Worm (Caenorhabditis elegans): ENCODE measurements around the gene C06A1.7.

C06A1.7 gene

DNA sequence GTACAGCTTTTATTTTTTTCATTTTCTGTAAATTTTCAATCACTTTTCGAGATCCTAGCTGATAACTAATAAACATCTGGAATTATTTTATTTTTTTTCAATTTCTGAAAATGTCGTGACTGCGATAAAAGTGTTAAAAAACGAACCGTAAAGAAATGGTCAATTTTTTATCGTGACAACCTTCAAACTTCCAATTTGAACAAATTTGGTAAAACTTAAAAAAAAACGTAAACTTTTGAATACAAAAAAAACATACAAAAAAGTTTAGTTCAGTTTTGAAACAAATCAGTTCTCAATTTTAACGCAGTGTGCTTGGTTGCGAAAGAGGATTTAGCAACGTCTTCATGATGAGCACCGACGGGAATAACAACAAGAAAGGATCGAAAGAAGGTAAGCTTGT, 7.3 kb downstream of the C06A1.7 start, which contains the start of gene C06A1.3:
Gene C06A1.3, plus strand, starts transcription at position 301 of the 400 bp plus-strand sequence.
- TF ChIP-seq pes-1 (GFP tag; IDR thresholded peaks at IDR 0.05) (no peak), ets-7 (tag; optimal IDR thresholded peaks at IDR 0.05) (no peak), sea-1 (GFP tag; conservative IDR thresholded peaks at IDR 0.05) (no peak), hnd-1 (tag; optimal IDR thresholded peaks at IDR 0.05) (no peak), tbx-11 (GFP tag; IDR thresholded peaks at IDR 0.05) (no peak), hmbx-1 (tag; optimal IDR thresholded peaks at IDR 0.05) (no peak), F13C5.2 (tag; optimal IDR thresholded peaks at IDR 0.05) (no peak), tbx-37 (GFP tag; conservative IDR thresholded peaks at IDR 0.05) (no peak), ama-1 (optimal IDR thresholded peaks at IDR 0.05) (no peak), hmg-4 (GFP tag; optimal IDR thresholded peaks at IDR 0.05) (no peak), flt-1 (GFP tag; IDR thresholded peaks at IDR 0.05) (no peak), aly-1 (tag; optimal IDR thresholded peaks at IDR 0.05) (no peak), ceh-36 (tag; optimal IDR thresholded peaks at IDR 0.05) (no peak)

- TF ChIP-seq ceh-13 (GFP tag; optimal IDR thresholded peaks at IDR 0.05) (no peak), ama-1 (optimal IDR thresholded peaks at IDR 0.05) (no peak), flt-1 (GFP tag; IDR thresholded peaks at IDR 0.05) (no peak), ceh-36 (tag; optimal IDR thresholded peaks at IDR 0.05) (no peak), B0310.2 (tag; optimal IDR thresholded peaks at IDR 0.05) (no peak), hnd-1 (tag; optimal IDR thresholded peaks at IDR 0.05) (no peak), tbx-37 (GFP tag; conservative IDR thresholded peaks at IDR 0.05) (no peak), scrt-1 (GFP tag; IDR thresholded peaks at IDR 0.05) (no peak), hmbx-1 (tag; optimal IDR thresholded peaks at IDR 0.05) (no peak), F13C5.2 (tag; optimal IDR thresholded peaks at IDR 0.05) (no peak), aly-1 (tag; optimal IDR thresholded peaks at IDR 0.05) (no peak), tra-4 (tag; optimal IDR thresholded peaks at IDR 0.05) (no peak), hmg-4 (GFP tag; optimal IDR thresholded peaks at IDR 0.05) (no peak), sea-1 (GFP tag; conservative IDR thresholded peaks at IDR 0.05) (no peak), tbx-11 (GFP tag; IDR thresholded peaks at IDR 0.05) (no peak), pes-1 (GFP tag; IDR thresholded peaks at IDR 0.05) (no peak), ets-7 (tag; optimal IDR thresholded peaks at IDR 0.05) (no peak)
Observed at ce11 chrII:10574177-10574576, 9.5 kb downstream of the C06A1.7 start.

- no peak for TF ChIP-seq ama-1 (optimal IDR thresholded peaks at IDR 0.05)
- TF ChIP-seq B0310.2 (tag; optimal IDR thresholded peaks at IDR 0.05) = no peak
- TF ChIP-seq hmbx-1 (tag; optimal IDR thresholded peaks at IDR 0.05) = no peak
- TF ChIP-seq sea-1 (GFP tag; conservative IDR thresholded peaks at IDR 0.05) = no peak
- no peak for TF ChIP-seq tbx-11 (GFP tag; IDR thresholded peaks at IDR 0.05)
- no peak for TF ChIP-seq scrt-1 (GFP tag; IDR thresholded peaks at IDR 0.05)
- TF ChIP-seq tra-4 (tag; optimal IDR thresholded peaks at IDR 0.05) = no peak
- TF ChIP-seq tbx-37 (GFP tag; conservative IDR thresholded peaks at IDR 0.05) = no peak
- no peak for TF ChIP-seq aly-1 (tag; optimal IDR thresholded peaks at IDR 0.05)
- TF ChIP-seq ceh-13 (GFP tag; optimal IDR thresholded peaks at IDR 0.05) = no peak
- TF ChIP-seq ceh-36 (tag; optimal IDR thresholded peaks at IDR 0.05) = no peak
Observed at ce11 chrII:10578843-10579430, 14.2 kb downstream of the C06A1.7 start, which contains the start of gene rpb-6. rpb-6 (plus strand) TSS chrII:10579380.

DNA sequence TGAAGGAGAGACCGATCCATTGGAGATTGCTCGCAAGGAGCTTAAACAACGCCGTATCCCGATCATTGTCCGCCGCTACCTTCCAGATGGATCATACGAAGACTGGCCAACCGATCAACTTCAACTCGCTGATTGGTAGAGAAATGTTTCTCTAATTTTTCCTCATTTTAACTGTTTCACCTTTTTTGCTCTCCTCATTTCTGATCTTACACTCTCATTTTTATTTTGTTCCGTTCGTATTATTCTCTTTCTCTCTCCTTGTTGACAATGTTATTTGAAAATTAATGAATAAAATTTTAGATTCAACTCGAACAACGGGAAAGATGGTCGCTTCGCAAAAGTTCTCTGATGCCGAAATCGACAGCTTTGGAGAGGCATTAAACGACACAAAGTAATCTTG, 15.0 kb downstream of the C06A1.7 start, which contains the start of gene dohh-1:
Gene dohh-1, plus strand, starts transcription at position 301 of the 400 bp plus-strand sequence.
- TF ChIP-seq hnd-1 (tag; optimal IDR thresholded peaks at IDR 0.05) = no peak
- TF ChIP-seq scrt-1 (GFP tag; IDR thresholded peaks at IDR 0.05) = no peak
- no peak for TF ChIP-seq tbx-11 (GFP tag; IDR thresholded peaks at IDR 0.05)
- TF ChIP-seq tra-4 (tag; optimal IDR thresholded peaks at IDR 0.05) = no peak
- no peak for TF ChIP-seq tbx-37 (GFP tag; conservative IDR thresholded peaks at IDR 0.05)
- no peak for TF ChIP-seq B0310.2 (tag; optimal IDR thresholded peaks at IDR 0.05)
- no peak for TF ChIP-seq ets-7 (tag; optimal IDR thresholded peaks at IDR 0.05)
- TF ChIP-seq ceh-13 (GFP tag; optimal IDR thresholded peaks at IDR 0.05) = no peak
- no peak for TF ChIP-seq hmbx-1 (tag; optimal IDR thresholded peaks at IDR 0.05)
- no peak for TF ChIP-seq flt-1 (GFP tag; IDR thresholded peaks at IDR 0.05)
- TF ChIP-seq sea-1 (GFP tag; conservative IDR thresholded peaks at IDR 0.05) = no peak
- TF ChIP-seq ama-1 (optimal IDR thresholded peaks at IDR 0.05) = no peak

ce11 chrII:10580833-10581232, 16.1 kb downstream of the C06A1.7 start, which contains the start of gene dap-3:
dap-3 (plus strand) TSS chrII:10581133.
- TF ChIP-seq sea-1 (GFP tag; conservative IDR thresholded peaks at IDR 0.05) (no peak), ama-1 (optimal IDR thresholded peaks at IDR 0.05) (no peak), tra-4 (tag; optimal IDR thresholded peaks at IDR 0.05) (no peak), hmbx-1 (tag; optimal IDR thresholded peaks at IDR 0.05) (no peak), F13C5.2 (tag; optimal IDR thresholded peaks at IDR 0.05) (no peak), hnd-1 (tag; optimal IDR thresholded peaks at IDR 0.05) (no peak), pes-1 (GFP tag; IDR thresholded peaks at IDR 0.05) (no peak), scrt-1 (GFP tag; IDR thresholded peaks at IDR 0.05) (no peak), tbx-11 (GFP tag; IDR thresholded peaks at IDR 0.05) (no peak), B0310.2 (tag; optimal IDR thresholded peaks at IDR 0.05) (no peak), tbx-37 (GFP tag; conservative IDR thresholded peaks at IDR 0.05) (no peak), ets-7 (tag; optimal IDR thresholded peaks at IDR 0.05) (no peak), ceh-13 (GFP tag; optimal IDR thresholded peaks at IDR 0.05) (no peak)

DNA sequence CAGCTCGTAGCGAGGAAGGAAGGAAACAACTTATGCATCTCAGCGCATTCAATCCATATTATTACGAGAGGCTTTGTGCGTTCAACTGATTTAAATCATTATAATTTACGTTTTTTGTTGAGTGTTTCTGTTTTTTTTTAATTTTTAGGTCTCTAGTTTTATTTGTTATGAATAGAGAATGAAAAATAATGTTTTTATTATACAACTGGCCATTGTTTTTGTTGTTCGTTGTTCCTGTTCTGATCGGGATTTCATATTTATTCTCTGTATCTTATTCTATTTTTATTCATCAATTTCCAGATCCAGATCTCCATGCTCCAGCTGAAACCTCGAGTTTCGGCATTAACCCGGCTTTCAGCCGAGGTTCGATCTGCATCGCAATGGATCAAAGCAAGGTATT, 17.6 kb downstream of the C06A1.7 start, which contains the start of gene mrps-22:
Gene mrps-22, plus strand, starts transcription at position 301 of the 400 bp plus-strand sequence.
- no peak for TF ChIP-seq B0310.2 (tag; optimal IDR thresholded peaks at IDR 0.05)

- TF ChIP-seq F13C5.2 (tag; optimal IDR thresholded peaks at IDR 0.05) (no peak), ets-7 (tag; optimal IDR thresholded peaks at IDR 0.05) (no peak), B0310.2 (tag; optimal IDR thresholded peaks at IDR 0.05) (no peak), pes-1 (GFP tag; IDR thresholded peaks at IDR 0.05) (no peak), hnd-1 (tag; optimal IDR thresholded peaks at IDR 0.05) (no peak), aly-1 (tag; optimal IDR thresholded peaks at IDR 0.05) (no peak), tbx-37 (GFP tag; conservative IDR thresholded peaks at IDR 0.05) (no peak), hmg-4 (GFP tag; optimal IDR thresholded peaks at IDR 0.05) (no peak)
Observed at ce11 chrII:10584036-10584435, 19.3 kb downstream of the C06A1.7 start, which contains the start of gene algn-9. algn-9 (plus strand) TSS chrII:10584336.

Data from whole organism, early embryonic.